Worm (Caenorhabditis elegans) whole organism, midembryonic: Measurements from ENCODE around the gene F15H10.10.

Experiments
- T22C8.4 ChIP-seq: fragments of 200-800 bp; sonication (Bioruptor generic); IDR thresholded peaks from 2 replicates; pipeline ENCODE4 v1.3.6; 2022; ENCODE audit warnings: missing genetic modification characterization, missing compliant biosample characterization
- cog-1 ChIP-seq: sonication (generic microtip); optimal IDR thresholded peaks from 2 replicates; lab custom pipeline; 2016; ENCODE audit warnings: missing genetic modification characterization, missing compliant biosample characterization
- flt-1 ChIP-seq: fragments of 200-800 bp; sonication (Bioruptor generic); IDR thresholded peaks from 2 replicates; pipeline ENCODE4 v1.3.6; 2022; ENCODE audit warnings: missing genetic modification characterization, missing compliant biosample characterization
- klf-2 ChIP-seq: fragments of 200-800 bp; sonication (Bioruptor generic); conservative IDR thresholded peaks from 2 replicates; pipeline ENCODE4 v1.3.6; 2022; ENCODE audit warnings: missing genetic modification reagents, missing genetic modification characterization, missing compliant biosample characterization
- med-1 ChIP-seq: sonication (generic microtip); optimal IDR thresholded peaks from 2 replicates; lab custom pipeline; 2017; ENCODE audit warnings: missing genetic modification characterization, mild to moderate bottlenecking, missing compliant biosample characterization, antibody characterized with exemption, missing genetic modification reagents; ENCODE audit not compliant: insufficient read depth
- ref-1 ChIP-seq: fragments of 200-800 bp; sonication (Bioruptor generic); conservative IDR thresholded peaks from 2 replicates; pipeline ENCODE4 v1.3.6; 2022; ENCODE audit warnings: missing genetic modification reagents, missing genetic modification characterization, missing compliant biosample characterization
- tab-1 ChIP-seq: fragments of 200-800 bp; sonication (Bioruptor generic); IDR thresholded peaks from 2 replicates; pipeline ENCODE4 v1.3.6; 2022; ENCODE audit warnings: missing genetic modification characterization, missing compliant biosample characterization
- ztf-23 ChIP-seq: fragments of 200-800 bp; sonication (Bioruptor generic); IDR thresholded peaks from 2 replicates; pipeline ENCODE4 v1.3.6; 2022; ENCODE audit warnings: missing genetic modification reagents, missing genetic modification characterization, missing compliant biosample characterization
- ztf-29 ChIP-seq: fragments of 200-800 bp; sonication (Bioruptor generic); IDR thresholded peaks from 2 replicates; pipeline ENCODE4 v1.3.6; 2022; ENCODE audit warnings: missing genetic modification reagents, missing genetic modification characterization, missing compliant biosample characterization

The F15H10.10 gene

DNA sequence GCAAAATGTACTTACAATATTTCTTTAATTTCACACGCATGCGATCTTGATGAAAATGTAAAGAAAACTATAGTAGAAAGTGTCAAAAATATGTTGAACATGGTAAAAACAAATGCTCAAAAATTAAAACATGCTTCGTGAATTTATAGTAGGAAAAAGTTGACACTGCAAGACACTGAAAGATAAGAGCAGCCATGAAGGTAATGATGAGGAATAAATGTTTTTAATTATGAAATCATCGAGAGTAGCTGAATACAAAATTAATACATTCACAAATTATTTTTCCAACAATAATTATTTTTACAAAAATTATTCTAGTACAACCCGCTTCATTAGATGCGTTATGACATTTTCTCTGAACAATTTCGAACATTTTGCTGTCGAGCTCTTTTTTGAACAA is at the start of gene F15H10.10:
F15H10.10 (minus strand) TSS at position 101 of the 400 bp plus-strand sequence.
- TF ChIP-seq med-1 = no peak
- TF ChIP-seq cog-1 = no peak
- no peak for TF ChIP-seq T22C8.4 (GFP tag; lab: Robert Waterston, UW)
- TF ChIP-seq ref-1 (GFP tag; lab: Robert Waterston, UW) = no peak
- TF ChIP-seq flt-1 (GFP tag; lab: Robert Waterston, UW) = no peak
- no peak for TF ChIP-seq ztf-29 (GFP tag; lab: Robert Waterston, UW)
- no peak for TF ChIP-seq klf-2 (GFP tag; lab: Robert Waterston, UW)
- no peak for TF ChIP-seq tab-1 (GFP tag; lab: Robert Waterston, UW)
- no peak for TF ChIP-seq ztf-23

DNA sequence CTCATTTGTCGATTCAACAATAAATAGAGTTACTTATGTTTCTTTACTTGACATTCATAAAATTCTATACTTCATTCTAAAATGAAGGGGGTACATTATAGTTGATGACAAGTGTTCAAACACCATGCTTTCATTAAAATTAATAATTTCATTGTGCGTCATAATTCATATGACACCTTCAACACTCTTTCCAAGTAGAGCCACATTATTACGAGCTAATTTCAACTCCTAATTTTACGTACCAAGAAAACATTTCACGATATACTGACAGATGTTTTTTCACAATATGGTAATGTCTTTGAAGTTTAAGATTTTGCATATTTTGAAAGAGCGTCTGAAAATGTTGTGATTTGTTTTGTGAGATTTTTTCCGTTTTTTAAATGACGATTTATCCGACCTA is 48.7 kb upstream of the F15H10.10 start:
- TF ChIP-seq cog-1 (no peak), T22C8.4 (GFP tag; lab: Robert Waterston, UW) (no peak), tab-1 (GFP tag; lab: Robert Waterston, UW) (no peak), ref-1 (GFP tag; lab: Robert Waterston, UW) (no peak), ztf-29 (GFP tag; lab: Robert Waterston, UW) (no peak), ztf-23 (no peak), med-1 (no peak)

- TF ChIP-seq ztf-23 (no peak), ref-1 (GFP tag; lab: Robert Waterston, UW) (no peak), T22C8.4 (GFP tag; lab: Robert Waterston, UW) (no peak), ztf-29 (GFP tag; lab: Robert Waterston, UW) (no peak), klf-2 (GFP tag; lab: Robert Waterston, UW) (no peak), med-1 (no peak), cog-1 (no peak), flt-1 (GFP tag; lab: Robert Waterston, UW) (no peak), tab-1 (GFP tag; lab: Robert Waterston, UW) (no peak)
Observed at ce11 chrV:10464746-10465145, 47.9 kb upstream of the F15H10.10 start.

DNA sequence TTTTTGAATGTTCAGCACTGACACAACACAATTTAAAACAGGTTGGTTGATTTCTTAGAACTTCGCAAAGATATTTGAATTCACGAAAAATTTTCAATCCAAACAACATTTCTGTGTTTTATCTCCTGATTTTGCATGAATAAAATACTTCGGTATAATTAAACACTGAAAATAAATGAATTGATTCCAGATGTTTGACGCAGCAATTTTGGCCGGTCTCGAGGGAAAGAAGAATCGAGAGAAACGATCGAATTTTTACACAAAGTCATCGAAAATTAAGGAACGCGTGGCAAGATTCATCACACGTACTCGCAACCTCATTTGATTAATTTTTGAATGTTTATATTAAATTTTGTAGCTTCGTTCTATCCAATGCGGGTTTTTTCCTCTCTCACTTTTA is 47.3 kb upstream of the F15H10.10 start:
- TF ChIP-seq med-1 (no peak), klf-2 (GFP tag; lab: Robert Waterston, UW) (no peak), T22C8.4 (GFP tag; lab: Robert Waterston, UW) (no peak), tab-1 (GFP tag; lab: Robert Waterston, UW) (no peak), cog-1 (no peak), ztf-29 (GFP tag; lab: Robert Waterston, UW) (no peak), ztf-23 (no peak), flt-1 (GFP tag; lab: Robert Waterston, UW) (no peak), ref-1 (GFP tag; lab: Robert Waterston, UW) (no peak)

DNA sequence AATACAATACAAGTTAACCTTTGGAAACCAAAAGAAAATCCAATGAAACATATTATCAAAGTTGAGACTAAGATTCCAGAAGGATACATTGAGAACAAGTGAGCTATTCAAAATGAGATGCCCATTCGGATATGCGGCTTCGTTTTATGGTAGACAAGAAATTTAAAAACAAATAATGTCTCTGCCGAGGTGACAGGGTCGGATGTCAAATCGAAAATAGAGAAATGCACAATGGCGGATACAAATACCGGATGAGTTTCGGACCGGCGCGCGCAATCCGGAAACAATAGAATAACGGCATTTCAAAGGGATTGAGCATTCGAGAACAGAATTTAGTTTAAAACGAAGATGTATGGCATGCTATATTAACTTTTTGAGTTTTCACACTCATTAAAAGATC is 46.5 kb upstream of the F15H10.10 start, which contains the start of gene F22E12.3:
F22E12.3 (minus strand) TSS at position 101 of the 400 bp plus-strand sequence.
- TF ChIP-seq cog-1 = no peak
- TF ChIP-seq T22C8.4 (GFP tag; lab: Robert Waterston, UW) = no peak
- TF ChIP-seq ref-1 (GFP tag; lab: Robert Waterston, UW) = no peak
- TF ChIP-seq ztf-29 (GFP tag; lab: Robert Waterston, UW) = no peak
- no peak for TF ChIP-seq med-1
- TF ChIP-seq flt-1 (GFP tag; lab: Robert Waterston, UW) = no peak
- no peak for TF ChIP-seq tab-1 (GFP tag; lab: Robert Waterston, UW)
- no peak for TF ChIP-seq klf-2 (GFP tag; lab: Robert Waterston, UW)
- TF ChIP-seq ztf-23 = no peak

DNA sequence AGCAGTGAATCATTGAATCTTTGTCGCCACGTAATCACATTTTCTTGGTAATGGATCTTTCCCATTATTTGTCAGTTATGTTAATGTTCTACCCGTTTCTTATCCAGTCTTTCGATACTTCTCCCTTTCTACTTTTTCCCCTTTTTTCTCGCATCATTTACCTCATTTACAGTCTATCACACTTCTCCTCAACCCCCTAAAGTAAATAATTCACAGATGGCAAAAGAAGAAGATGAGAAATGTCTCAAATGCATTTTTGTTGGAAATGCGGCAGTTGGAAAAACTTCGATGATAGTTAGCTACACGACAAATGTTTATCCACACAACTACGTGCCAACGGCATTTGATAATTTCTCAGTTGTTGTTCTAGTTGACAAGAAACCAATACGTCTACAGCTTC is 45.2 kb upstream of the F15H10.10 start, which contains the start of gene chw-1:
chw-1 (plus strand) TSS at position 217 of the 400 bp plus-strand sequence.
- TF ChIP-seq tab-1 (GFP tag; lab: Robert Waterston, UW) (no peak), ref-1 (GFP tag; lab: Robert Waterston, UW) (no peak), ztf-29 (GFP tag; lab: Robert Waterston, UW) (no peak), ztf-23 (no peak), klf-2 (GFP tag; lab: Robert Waterston, UW) (no peak), flt-1 (GFP tag; lab: Robert Waterston, UW) (no peak), med-1 (no peak), T22C8.4 (GFP tag; lab: Robert Waterston, UW) (no peak), cog-1 (no peak)

ce11 chrV:10460685-10461084 is 43.9 kb upstream of the F15H10.10 start:
- TF ChIP-seq med-1 = no peak
- TF ChIP-seq ztf-29 (GFP tag; lab: Robert Waterston, UW) = no peak
- no peak for TF ChIP-seq ref-1 (GFP tag; lab: Robert Waterston, UW)
- TF ChIP-seq T22C8.4 (GFP tag; lab: Robert Waterston, UW) = no peak

DNA sequence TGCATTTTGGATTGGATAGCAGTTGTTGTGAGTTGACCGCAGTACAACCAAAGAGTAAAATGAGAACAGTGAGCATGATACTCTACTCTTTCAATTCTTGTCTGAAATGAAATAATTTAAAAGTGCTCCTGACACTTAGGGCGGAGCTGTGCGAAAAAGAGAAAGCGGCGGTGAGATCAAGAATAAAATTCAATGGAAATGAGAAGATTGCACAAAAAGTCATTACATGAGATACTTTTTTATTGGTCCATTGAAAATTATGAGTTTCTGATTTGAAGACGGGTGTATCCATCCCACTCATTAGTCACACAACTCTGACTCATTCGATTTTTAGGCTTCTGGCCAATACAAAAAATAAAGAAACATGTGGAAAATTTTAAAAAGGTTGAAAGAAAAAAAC is 40.4 kb upstream of the F15H10.10 start, which contains the start of gene F22E12.1:
F22E12.1 (minus strand) TSS at position 101 of the 400 bp plus-strand sequence.
- TF ChIP-seq T22C8.4 (GFP tag; lab: Robert Waterston, UW) = no peak

- TF ChIP-seq cog-1 (no peak), ztf-29 (GFP tag; lab: Robert Waterston, UW) (no peak), tab-1 (GFP tag; lab: Robert Waterston, UW) (no peak)
Observed at ce11 chrV:10453466-10453865, 36.6 kb upstream of the F15H10.10 start, which contains the start of gene Y32F6A.5. TSS of gene Y32F6A.5 (minus strand) at chrV:10453605.

DNA sequence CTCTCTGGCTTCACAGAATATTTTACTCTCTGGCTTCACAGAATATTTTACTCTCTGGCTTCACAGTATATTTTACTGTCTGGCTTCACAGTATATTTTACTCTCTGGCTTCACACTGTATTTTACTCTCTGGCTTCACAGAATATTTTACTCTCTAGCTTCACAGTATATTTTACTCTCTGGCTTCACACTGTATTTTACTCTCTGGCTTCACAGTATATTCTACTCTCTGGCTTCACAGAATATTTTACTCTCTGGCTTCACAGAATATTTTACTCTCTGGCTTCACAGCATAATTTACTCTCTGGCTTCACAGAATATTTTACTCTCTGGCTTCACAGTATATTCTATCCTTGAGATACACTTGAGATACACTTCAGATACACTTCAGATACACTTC is 33.5 kb upstream of the F15H10.10 start:
- TF ChIP-seq klf-2 (GFP tag; lab: Robert Waterston, UW) (peak; percentile 89), ztf-23 (peak; percentile 85), flt-1 (GFP tag; lab: Robert Waterston, UW) (peak; percentile 90), ref-1 (GFP tag; lab: Robert Waterston, UW) (peak; percentile 61; the same call in 1 of the 2 replicates)

ce11 chrV:10449947-10450346 is 33.1 kb upstream of the F15H10.10 start:
- TF ChIP-seq ref-1 (GFP tag; lab: Robert Waterston, UW) = 0 out of 2 replicates have a peak, but pooled peaks have one; percentile 7
